Fruit fly (Drosophila melanogaster) whole organism, embryonic: Measurements from ENCODE around the gene CNMa.

Experiments
- CG10321 ChIP-seq: fragments of 200-800 bp; sonication (Bioruptor generic); IDR thresholded peaks from 2 replicates; pipeline ENCODE4 v1.3.6; 2022; ENCODE audit warnings: missing biosample characterization, missing genetic modification characterization
- CG10654 ChIP-seq: fragments of 200-800 bp; sonication (Bioruptor generic); optimal IDR thresholded peaks from 2 replicates; lab custom pipeline; 2016; ENCODE audit warnings: missing biosample characterization, missing genetic modification characterization
- CG13287 ChIP-seq: fragments of 200-800 bp; sonication (Bioruptor generic); IDR thresholded peaks from 2 replicates; pipeline ENCODE4 v1.3.6; 2022; ENCODE audit warnings: missing biosample characterization, missing genetic modification characterization; ENCODE audit not compliant: partially characterized antibody
- CG1603 ChIP-seq: fragments of 200-800 bp; sonication (Bioruptor generic); optimal IDR thresholded peaks from 2 replicates; lab custom pipeline; 2019; ENCODE audit warnings: missing biosample characterization, mild to moderate bottlenecking, missing genetic modification characterization, moderate library complexity
- CG4360 ChIP-seq: fragments of 200-800 bp; sonication (Bioruptor generic); IDR thresholded peaks from 2 replicates; pipeline ENCODE4 v1.3.6; 2022; ENCODE audit warnings: missing biosample characterization, missing genetic modification characterization
- CG8089 ChIP-seq: fragments of 200-800 bp; sonication (Bioruptor generic); optimal IDR thresholded peaks from 3 replicates; lab custom pipeline; 2016; ENCODE audit warnings: missing biosample characterization, missing genetic modification characterization
- Gug ChIP-seq: fragments of 200-800 bp; sonication (Bioruptor generic); IDR thresholded peaks from 4 replicates; pipeline ENCODE4 v1.3.6; 2022; ENCODE audit warnings: missing biosample characterization, missing genetic modification characterization
- phol ChIP-seq: fragments of 200-800 bp; sonication (Bioruptor generic); optimal IDR thresholded peaks from 3 replicates; lab custom pipeline; 2018; ENCODE audit warnings: missing biosample characterization, mild to moderate bottlenecking, missing genetic modification characterization, moderate library complexity
- seq ChIP-seq: fragments of 200-800 bp; sonication (Bioruptor generic); IDR thresholded peaks from 2 replicates; pipeline ENCODE4 v1.3.6; 2022; ENCODE audit warnings: missing biosample characterization, missing genetic modification characterization
- zfh2 ChIP-seq: fragments of 200-800 bp; sonication (Bioruptor generic); optimal IDR thresholded peaks from 2 replicates; lab custom pipeline; 2016; ENCODE audit warnings: missing biosample characterization, missing genetic modification characterization

DNA sequence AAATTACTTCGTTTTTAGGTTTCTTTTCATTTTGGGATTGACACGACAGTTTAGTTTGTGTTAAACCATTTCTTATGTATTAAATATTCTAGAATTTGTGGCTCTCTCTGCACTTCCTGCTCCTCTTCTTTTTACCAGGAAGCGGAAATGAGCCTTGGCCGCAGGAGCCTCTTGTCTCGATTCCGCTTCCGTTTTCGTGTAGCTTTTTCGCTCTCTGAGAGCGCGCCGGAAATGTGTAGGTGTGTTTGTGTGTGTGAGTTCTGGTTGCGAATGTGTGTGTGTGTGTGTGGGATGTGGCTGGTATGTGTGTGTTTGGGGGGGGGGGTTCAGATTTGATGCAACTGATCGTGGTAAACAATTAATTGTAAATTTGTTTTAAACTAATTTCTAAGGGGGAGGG, 4.2 kb upstream of the CNMa start:
- no peak for TF ChIP-seq seq (GFP tag; lab: Robert Waterston, UW)
- no peak for TF ChIP-seq zfh2 (GFP tag; lab: Kevin White, UChicago)
- no peak for TF ChIP-seq Gug (GFP tag; lab: Robert Waterston, UW)
- no peak for TF ChIP-seq CG13287 (GFP tag; lab: Robert Waterston, UW)
- no peak for TF ChIP-seq CG8089 (GFP tag; lab: Kevin White, UChicago)
- no peak for TF ChIP-seq phol (tag; lab: Kevin White, UChicago)
- TF ChIP-seq CG10321 (GFP tag; lab: Robert Waterston, UW): no peak
- TF ChIP-seq CG1603 (tag; lab: Kevin White, UChicago): no peak
- TF ChIP-seq CG4360 (GFP tag; lab: Robert Waterston, UW): no peak
- no peak for TF ChIP-seq CG10654 (GFP tag; lab: Kevin White, UChicago)
